Worm (Caenorhabditis elegans) whole organism, late embryonic: ENCODE results near the gene srab-3.

ENCODE experiments used
- ama-1 ChIP-seq: fragments of 150-350 bp; optimal IDR thresholded peaks from 2 replicates; lab custom pipeline; 2014
- eyg-1 ChIP-seq: sonication (generic microtip); optimal IDR thresholded peaks from 2 replicates; lab custom pipeline; 2016; ENCODE audit warnings: missing genotype, missing genetic modification characterization, missing compliant biosample characterization
- fkh-10 ChIP-seq: fragments of 150-350 bp; optimal IDR thresholded peaks from 2 replicates; lab custom pipeline; 2014; ENCODE audit warnings: missing biosample characterization, missing genetic modification reagents, missing genetic modification characterization
- npax-4 ChIP-seq: sonication (generic microtip); optimal IDR thresholded peaks from 2 replicates; lab custom pipeline; 2016; ENCODE audit warnings: missing genetic modification characterization, missing compliant biosample characterization
- tbx-2 ChIP-seq: sonication (generic microtip); optimal IDR thresholded peaks from 2 replicates; lab custom pipeline; 2016; ENCODE audit warnings: missing genetic modification characterization, missing compliant biosample characterization

- TF ChIP-seq tbx-2 (tag; lab: Kevin White, UChicago) (no peak), eyg-1 (no peak), npax-4 (no peak), fkh-10 (no peak), ama-1 (lab: Kevin White, UChicago) (no peak)
These were observed 23.7 kb upstream of the srab-3 start for ce11 chrV:5131380-5131779.
